Fruit fly (Drosophila melanogaster) Kc167 (cell line): ENCODE results near the gene CG7408.

Experiments used
- Myc ChIP-seq: fragments of >200 bp; optimal IDR thresholded peaks from 2 replicates; lab custom pipeline; 2017; ENCODE audit warnings: missing external identifiers
- Sin3A ChIP-seq: fragments of >200 bp; optimal IDR thresholded peaks from 2 replicates; lab custom pipeline; 2018; ENCODE audit warnings: missing external identifiers
- h ChIP-seq: fragments of >200 bp; optimal IDR thresholded peaks from 3 replicates; lab custom pipeline; 2018; ENCODE audit warnings: missing external identifiers
- insv ChIP-seq: fragments of >200 bp; optimal IDR thresholded peaks from 3 replicates; lab custom pipeline; 2018; ENCODE audit warnings: missing external identifiers
- psq ChIP-seq: fragments of >200 bp; optimal IDR thresholded peaks from 2 replicates; lab custom pipeline; 2017; ENCODE audit warnings: missing external identifiers
- ttk ChIP-seq: sonication (Bioruptor generic); optimal IDR thresholded peaks from 2 replicates; lab custom pipeline; 2017; ENCODE audit warnings: missing external identifiers

Gene CG7408

dm6 chr3L:17886545-17886944, 7.6 kb downstream of the CG7408 start, which contains the start of gene CG16775:
Gene CG16775 (minus strand): TSS chr3L:17886645.
- TF ChIP-seq h (no peak), ttk (no peak), Myc (lab: Kevin White, UChicago) (no peak), psq (no peak), insv (lab: Kevin White, UChicago) (no peak), Sin3A (lab: Kevin White, UChicago) (no peak)

DNA sequence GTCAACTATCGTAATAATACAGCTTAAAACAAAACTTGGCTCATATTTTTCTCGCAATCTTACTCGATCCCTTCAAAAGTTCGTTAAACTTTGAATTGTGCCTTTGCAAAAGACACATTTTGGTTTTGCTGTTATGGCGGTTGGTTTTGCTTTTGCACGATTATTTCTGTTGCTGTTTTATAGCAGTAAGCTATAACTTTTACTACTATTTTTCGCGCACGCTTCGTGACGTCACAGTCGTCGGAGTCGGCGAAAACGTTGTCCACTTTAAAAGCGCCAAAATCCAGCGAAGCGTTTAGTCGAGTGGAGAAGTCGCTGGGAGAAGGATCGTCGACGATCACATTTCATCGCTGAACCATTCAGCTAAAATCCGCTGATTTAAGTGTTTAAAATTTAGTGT, 8.5 kb downstream of the CG7408 start, which contains the start of gene CG7402:
Gene CG7402, plus strand, starts transcription at position 313 of the 400 bp plus-strand sequence.
- no peak for TF ChIP-seq Myc (lab: Kevin White, UChicago)
- no peak for TF ChIP-seq insv (lab: Kevin White, UChicago)
- TF ChIP-seq psq: no peak
- no peak for TF ChIP-seq ttk
- TF ChIP-seq Sin3A (lab: Kevin White, UChicago): no peak
- TF ChIP-seq h: no peak

dm6 chr3L:17893660-17894059, 14.8 kb downstream of the CG7408 start:
- TF ChIP-seq Sin3A (lab: Kevin White, UChicago): no peak
- TF ChIP-seq Myc (lab: Kevin White, UChicago): no peak
- no peak for TF ChIP-seq psq
- no peak for TF ChIP-seq ttk
- TF ChIP-seq h: no peak
- no peak for TF ChIP-seq insv (lab: Kevin White, UChicago)

DNA sequence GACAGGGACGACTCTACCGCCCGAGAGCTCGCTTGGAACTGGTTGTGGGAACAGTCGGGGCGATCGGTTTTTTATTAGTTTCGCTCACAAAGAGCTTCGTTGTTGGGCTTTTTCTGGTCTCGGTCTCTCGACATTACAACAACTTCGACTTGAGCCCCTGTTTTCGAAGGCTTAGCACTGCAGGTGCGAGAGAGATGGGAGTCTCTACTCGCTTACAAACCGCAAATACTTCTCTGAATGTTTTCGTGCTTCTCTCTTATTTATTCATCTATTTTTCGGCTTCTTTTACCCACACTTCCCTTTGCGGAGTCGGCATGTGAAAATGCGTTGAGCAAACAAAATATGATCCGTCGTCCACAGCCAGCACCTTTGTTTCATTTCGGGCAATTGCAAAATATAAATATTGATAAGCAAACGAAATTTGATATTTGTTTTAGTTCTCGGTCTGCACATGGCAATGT, 16.9 kb downstream of the CG7408 start, which contains the start of gene Tsp74F:
Gene Tsp74F, minus strand, starts transcription at position 48 of the 461 bp plus-strand sequence.
- TF ChIP-seq Myc (lab: Kevin White, UChicago) (no peak), psq (no peak), Sin3A (lab: Kevin White, UChicago) (no peak), ttk (no peak), insv (lab: Kevin White, UChicago) (no peak), h (no peak)

dm6 chr3L:17898606-17899005, 19.7 kb downstream of the CG7408 start:
- TF ChIP-seq insv (lab: Kevin White, UChicago) (no peak), Sin3A (lab: Kevin White, UChicago) (no peak), ttk (no peak), Myc (lab: Kevin White, UChicago) (no peak), psq (no peak), h (no peak)

DNA sequence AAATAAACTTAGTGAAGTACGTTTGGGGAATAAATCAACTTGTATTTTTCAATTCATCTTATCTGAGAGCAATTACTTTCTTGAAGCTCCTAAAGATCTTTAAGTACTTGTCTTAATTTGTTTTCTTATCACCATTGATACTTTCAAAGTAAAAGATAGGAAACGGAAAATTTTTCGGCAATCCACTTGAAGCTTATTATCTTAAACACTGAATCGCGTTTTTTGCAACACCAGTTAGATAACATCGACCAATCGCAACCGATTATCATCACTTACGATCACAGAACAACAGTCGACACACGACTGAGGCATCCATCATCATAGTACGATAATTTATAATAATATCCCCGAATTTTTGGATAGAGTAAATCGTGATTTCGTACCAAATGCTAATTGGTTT, 23.3 kb downstream of the CG7408 start:
- TF ChIP-seq Myc (lab: Kevin White, UChicago) (no peak), insv (lab: Kevin White, UChicago) (no peak), h (no peak), Sin3A (lab: Kevin White, UChicago) (no peak), psq (no peak), ttk (no peak)

DNA sequence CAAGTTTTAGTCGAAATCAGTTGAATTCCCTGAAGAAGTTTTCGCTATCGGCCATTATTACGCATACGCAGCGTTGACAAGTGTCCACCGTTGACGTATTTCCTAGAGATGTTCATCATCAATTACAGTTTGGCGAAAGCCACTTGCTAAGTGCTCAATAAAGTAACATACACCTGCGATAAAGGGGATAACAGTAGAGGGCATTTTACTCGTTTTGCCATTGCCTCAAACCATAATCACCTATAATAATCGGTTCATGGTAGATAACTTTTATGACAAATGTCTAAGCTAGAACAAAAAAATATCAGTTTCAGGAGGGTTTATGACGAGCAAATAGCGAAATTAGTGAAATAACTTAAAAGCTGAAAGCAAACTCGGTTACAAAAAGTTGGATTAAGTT, 23.7 kb downstream of the CG7408 start:
- no peak for TF ChIP-seq psq
- no peak for TF ChIP-seq h

DNA sequence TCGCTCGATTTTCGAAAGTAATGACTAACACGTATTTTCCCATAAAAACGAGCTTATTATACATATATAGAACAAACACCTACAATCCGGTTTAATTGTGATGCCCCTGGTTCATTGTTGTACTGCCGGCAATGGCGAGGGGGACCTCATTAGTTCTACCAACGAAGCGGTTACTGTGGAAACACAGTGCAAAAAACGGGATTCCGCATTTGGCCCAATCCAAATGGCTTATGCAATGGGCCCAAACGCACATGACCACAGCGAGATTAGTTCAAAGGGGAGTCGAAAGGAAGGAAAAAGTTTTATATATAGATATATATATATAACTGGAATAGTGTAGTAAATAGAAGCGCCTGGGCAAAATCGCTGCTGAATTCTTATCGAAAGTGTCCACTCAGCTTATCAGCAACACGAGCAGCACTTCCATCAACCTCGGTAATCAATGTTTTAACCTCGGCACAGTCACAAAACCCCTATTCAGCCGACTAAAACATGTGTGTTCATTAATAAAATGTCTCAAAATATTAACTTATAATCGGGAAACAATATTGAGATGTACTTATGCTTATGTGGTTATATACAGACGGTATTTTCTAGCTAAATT, 25.0 kb downstream of the CG7408 start:
- TF ChIP-seq psq: no peak
- TF ChIP-seq Myc (lab: Kevin White, UChicago): no peak
- TF ChIP-seq insv (lab: Kevin White, UChicago): no peak
- TF ChIP-seq h: no peak
- TF ChIP-seq ttk: no peak
- no peak for TF ChIP-seq Sin3A (lab: Kevin White, UChicago)

- TF ChIP-seq Sin3A (lab: Kevin White, UChicago): no peak
- no peak for TF ChIP-seq ttk
- TF ChIP-seq psq: no peak
- TF ChIP-seq insv (lab: Kevin White, UChicago): no peak
- no peak for TF ChIP-seq Myc (lab: Kevin White, UChicago)
- no peak for TF ChIP-seq h
Observed at dm6 chr3L:17904593-17904992, 25.7 kb downstream of the CG7408 start.

DNA sequence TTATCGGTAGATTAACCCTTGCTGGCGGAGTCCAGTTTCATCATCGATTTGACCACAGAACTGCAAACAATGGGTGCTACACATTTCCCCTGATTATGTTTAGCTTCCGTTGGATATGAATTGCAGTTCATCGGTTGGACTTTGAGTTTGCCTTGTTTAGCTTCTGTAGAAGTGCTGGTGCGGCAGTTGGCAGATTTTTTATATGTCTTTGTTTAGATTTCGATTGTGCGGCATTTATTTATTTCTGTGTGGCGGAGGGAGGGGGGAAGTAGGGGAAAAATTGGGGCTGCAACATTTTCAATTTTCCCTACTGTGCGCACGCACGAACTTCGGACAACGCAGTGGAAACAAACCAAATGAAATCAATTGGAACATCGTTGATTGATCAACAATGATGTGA, 26.9 kb downstream of the CG7408 start:
- TF ChIP-seq Sin3A (lab: Kevin White, UChicago): no peak
- TF ChIP-seq h: no peak
- no peak for TF ChIP-seq ttk
- TF ChIP-seq insv (lab: Kevin White, UChicago): no peak
- TF ChIP-seq psq: no peak
- TF ChIP-seq Myc (lab: Kevin White, UChicago): no peak

DNA sequence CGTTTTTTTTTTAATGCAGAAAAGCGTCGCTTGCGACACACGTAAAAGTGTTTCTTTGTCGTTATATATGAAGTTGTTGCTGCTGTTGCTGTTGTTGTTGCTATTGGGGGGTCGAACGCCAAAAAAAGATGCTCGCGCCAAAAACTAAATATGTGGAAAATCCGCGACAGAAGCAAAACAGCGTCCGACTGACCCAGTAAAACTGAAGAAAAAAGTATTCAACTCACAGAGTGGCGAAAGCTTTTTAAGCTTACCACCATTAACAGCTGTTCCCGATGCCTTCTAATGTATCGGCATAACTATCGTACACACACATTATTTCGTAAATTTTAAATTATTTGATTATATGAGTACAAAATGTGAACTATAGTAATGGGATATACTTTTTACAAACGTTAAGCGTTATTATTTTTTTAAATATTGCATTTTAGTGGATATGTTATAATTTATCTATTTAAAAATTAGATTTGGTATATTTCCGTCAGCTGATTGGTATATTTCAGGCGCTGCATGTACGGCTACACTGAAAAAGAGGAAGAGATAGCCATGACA, 28.8 kb downstream of the CG7408 start, which contains the start of the genes Prestin and Wdr92:
Gene Prestin, minus strand, starts transcription at position 204 of the 552 bp plus-strand sequence.
Gene Wdr92, plus strand, starts transcription at position 535 of the 552 bp plus-strand sequence.
- TF ChIP-seq Sin3A (lab: Kevin White, UChicago): no peak
- no peak for TF ChIP-seq ttk
- no peak for TF ChIP-seq insv (lab: Kevin White, UChicago)
- no peak for TF ChIP-seq Myc (lab: Kevin White, UChicago)
- no peak for TF ChIP-seq psq
- TF ChIP-seq h: no peak

DNA sequence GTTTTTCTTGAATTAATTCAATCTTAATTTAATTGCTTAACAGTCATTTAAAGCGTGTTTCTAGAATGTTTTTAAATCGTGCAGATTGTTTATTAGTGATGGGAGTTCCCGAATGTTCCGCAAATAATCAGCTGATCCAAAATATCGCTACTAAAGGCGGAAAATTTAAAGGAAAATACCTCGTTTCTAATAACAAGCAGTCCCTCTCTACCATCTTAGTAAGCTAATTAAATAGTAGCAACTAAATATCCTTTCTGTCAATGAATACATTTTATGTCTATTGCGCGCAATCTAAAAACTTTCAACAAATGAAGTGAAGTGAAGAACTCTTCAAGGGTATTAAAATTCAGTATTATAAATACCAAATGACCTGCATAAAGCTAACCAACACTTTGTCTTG, 33.6 kb downstream of the CG7408 start, which contains the start of gene CG5290:
Gene CG5290, minus strand, starts transcription at position 118 of the 400 bp plus-strand sequence.
- TF ChIP-seq Myc (lab: Kevin White, UChicago) (no peak), h (no peak), ttk (no peak), psq (no peak), insv (lab: Kevin White, UChicago) (no peak), Sin3A (lab: Kevin White, UChicago) (no peak)
